Fruit fly (Drosophila melanogaster) whole organism, wandering third instar larva: ENCODE results near the gene CRMP.

Experiments used
- Abd-B ChIP-seq: fragments of >200 bp; optimal IDR thresholded peaks from 2 replicates; lab custom pipeline; 2017; ENCODE audit warnings: missing biosample characterization, missing genetic modification characterization
- CG32264 ChIP-seq: fragments of 200-800 bp; sonication (Bioruptor generic); optimal IDR thresholded peaks from 2 replicates; lab custom pipeline; 2016; ENCODE audit warnings: missing biosample characterization, missing genetic modification characterization
- CG9705 ChIP-seq: fragments of 200-800 bp; sonication (Bioruptor generic); optimal IDR thresholded peaks from 2 replicates; lab custom pipeline; 2018; ENCODE audit warnings: missing biosample characterization, mild to moderate bottlenecking, missing genetic modification characterization
- CrebA ChIP-seq: fragments of 200-800 bp; sonication (Bioruptor generic); optimal IDR thresholded peaks from 2 replicates; lab custom pipeline; 2016; ENCODE audit warnings: missing biosample characterization, mild to moderate bottlenecking, missing genetic modification characterization, borderline replicate concordance
- Dfd ChIP-seq: fragments of >200 bp; optimal IDR thresholded peaks from 2 replicates; lab custom pipeline; 2017; ENCODE audit warnings: missing biosample characterization, missing genetic modification characterization
- Dif ChIP-seq: fragments of 200-275, 200-300 bp; sonication (Bioruptor generic); optimal IDR thresholded peaks from 2 replicates; lab custom pipeline; 2018; ENCODE audit warnings: missing biosample characterization, missing genetic modification characterization; ENCODE audit not compliant: partially characterized antibody
- GATAd ChIP-seq: sonication (Bioruptor generic); optimal IDR thresholded peaks from 2 replicates; lab custom pipeline; 2016; ENCODE audit warnings: missing biosample characterization, missing genetic modification characterization
- HLH106 ChIP-seq: fragments of 200-800 bp; optimal IDR thresholded peaks from 3 replicates; lab custom pipeline; 2019; ENCODE audit warnings: missing biosample characterization, mild to moderate bottlenecking, missing genetic modification characterization, moderate library complexity
- Hnf4 ChIP-seq: fragments of 200-800 bp; sonication (Bioruptor generic); optimal IDR thresholded peaks from 2 replicates; lab custom pipeline; 2016; ENCODE audit warnings: missing biosample characterization, mild to moderate bottlenecking, missing genetic modification characterization
- Hr78 ChIP-seq: fragments of >200 bp; optimal IDR thresholded peaks from 2 replicates; lab custom pipeline; 2017; ENCODE audit warnings: missing biosample characterization, missing genetic modification characterization
- Hr83 ChIP-seq: fragments of 200-300 bp; sonication (Bioruptor generic); optimal IDR thresholded peaks from 2 replicates; lab custom pipeline; 2016; ENCODE audit warnings: missing biosample characterization, mild to moderate bottlenecking, missing genetic modification characterization, moderate library complexity; ENCODE audit not compliant: poor library complexity, severe bottlenecking
- Jra ChIP-seq: sonication (Bioruptor generic); optimal IDR thresholded peaks from 2 replicates; lab custom pipeline; 2016; ENCODE audit warnings: missing biosample characterization, missing genetic modification characterization
- Mio ChIP-seq: sonication (Bioruptor generic); optimal IDR thresholded peaks from 2 replicates; lab custom pipeline; 2016; ENCODE audit warnings: missing biosample characterization, missing genetic modification characterization
- Myc ChIP-seq: fragments of >200 bp; optimal IDR thresholded peaks from 2 replicates; lab custom pipeline; 2017
- N ChIP-seq: fragments of >200 bp; optimal IDR thresholded peaks from 2 replicates; lab custom pipeline; 2018; ENCODE audit warnings: missing biosample characterization, missing external identifiers, missing genetic modification characterization
- OdsH ChIP-seq: fragments of 200-800 bp; sonication (Bioruptor generic); optimal IDR thresholded peaks from 2 replicates; lab custom pipeline; 2016; ENCODE audit warnings: missing biosample characterization, mild to moderate bottlenecking, missing genetic modification characterization
- Rel ChIP-seq, 2 experiments: fragments of 200-800 bp; sonication (Bioruptor generic) in 1 of 2; optimal IDR thresholded peaks; 2 replicates in 1 of 2; 3 replicates in 1 of 2; lab custom pipeline; 2016 to 2019; ENCODE audit warnings: mild to moderate bottlenecking in 2 of 2, missing biosample characterization in 2 of 2, missing genetic modification characterization in 2 of 2, moderate library complexity in 1 of 2
- Sp1 ChIP-seq: fragments of 200-800 bp; sonication (Bioruptor generic); optimal IDR thresholded peaks from 3 replicates; lab custom pipeline; 2019; ENCODE audit warnings: missing biosample characterization, mild to moderate bottlenecking, missing genetic modification characterization, moderate library complexity
- Vsx2 ChIP-seq: fragments of 200-300, 225-300 bp; sonication (Bioruptor generic); optimal IDR thresholded peaks from 2 replicates; lab custom pipeline; 2018; ENCODE audit warnings: missing biosample characterization, missing genetic modification characterization; ENCODE audit not compliant: partially characterized antibody
- br ChIP-seq: fragments of 200-800 bp; sonication (Bioruptor generic); optimal IDR thresholded peaks from 2 replicates; lab custom pipeline; 2016; ENCODE audit warnings: missing biosample characterization, missing genetic modification characterization
- brk ChIP-seq: fragments of 200-800 bp; sonication (Bioruptor generic); optimal IDR thresholded peaks from 2 replicates; lab custom pipeline; 2016; ENCODE audit warnings: missing biosample characterization, mild to moderate bottlenecking, missing genetic modification characterization
- dl ChIP-seq, 2 experiments: fragments of 175-275, 200-275 bp in 1 of 2; fragments of 200-275 bp in 1 of 2; sonication (Bioruptor generic); optimal IDR thresholded peaks; lab custom pipeline; 2018; ENCODE audit warnings: mild to moderate bottlenecking in 2 of 2, missing biosample characterization in 2 of 2, missing genetic modification characterization in 2 of 2, moderate library complexity in 2 of 2; ENCODE audit not compliant: partially characterized antibody in 2 of 2, insufficient read depth in 1 of 2
- dmrt93B ChIP-seq: fragments of 200-800 bp; sonication (Bioruptor generic); optimal IDR thresholded peaks from 2 replicates; lab custom pipeline; 2018; ENCODE audit warnings: missing biosample characterization, mild to moderate bottlenecking, missing genetic modification characterization
- dsf ChIP-seq: sonication (Bioruptor generic); optimal IDR thresholded peaks from 2 replicates; lab custom pipeline; 2016; ENCODE audit warnings: missing biosample characterization, missing genetic modification characterization, borderline replicate concordance
- ey ChIP-seq: fragments of 200-800 bp; sonication (Bioruptor generic); optimal IDR thresholded peaks from 2 replicates; lab custom pipeline; 2016; ENCODE audit warnings: missing biosample characterization, missing genetic modification characterization
- foxo ChIP-seq, 2 experiments: fragments of 200-800 bp; sonication (Bioruptor generic); optimal IDR thresholded peaks; 2 replicates in 1 of 2; 3 replicates in 1 of 2; lab custom pipeline; 2016 to 2017; ENCODE audit warnings: missing biosample characterization in 2 of 2, missing genetic modification characterization in 2 of 2
- fru ChIP-seq: fragments of 200-800 bp; sonication (Bioruptor generic); optimal IDR thresholded peaks from 3 replicates; lab custom pipeline; 2016; ENCODE audit warnings: missing biosample characterization, mild to moderate bottlenecking, missing genetic modification characterization
- h ChIP-seq: fragments of 200-800 bp; sonication (Bioruptor generic); optimal IDR thresholded peaks from 3 replicates; lab custom pipeline; 2016; ENCODE audit warnings: missing biosample characterization, mild to moderate bottlenecking, missing genetic modification characterization
- jim ChIP-seq: fragments of 175-275, 200-325 bp; sonication (Bioruptor generic); optimal IDR thresholded peaks from 2 replicates; lab custom pipeline; 2016; ENCODE audit warnings: missing biosample characterization, mild to moderate bottlenecking, missing genetic modification characterization
- lola ChIP-seq: fragments of >200 bp; optimal IDR thresholded peaks from 2 replicates; lab custom pipeline; 2017; ENCODE audit warnings: missing biosample characterization, missing genetic modification characterization
- pan ChIP-seq: fragments of >200 bp; optimal IDR thresholded peaks from 2 replicates; lab custom pipeline; 2017
- psq ChIP-seq: fragments of 200-800 bp; sonication (Bioruptor generic); optimal IDR thresholded peaks from 3 replicates; lab custom pipeline; 2017; ENCODE audit warnings: missing biosample characterization, mild to moderate bottlenecking, missing genetic modification characterization, moderate library complexity
- rgr ChIP-seq: fragments of 200-800 bp; sonication (Bioruptor generic); optimal IDR thresholded peaks from 3 replicates; lab custom pipeline; 2016; ENCODE audit warnings: missing biosample characterization, mild to moderate bottlenecking, missing genetic modification characterization
- sage ChIP-seq: fragments of 200-800 bp; sonication (Bioruptor generic); optimal IDR thresholded peaks from 2 replicates; lab custom pipeline; 2016; ENCODE audit warnings: missing biosample characterization, mild to moderate bottlenecking, missing genetic modification characterization
- sv ChIP-seq: fragments of 200-800 bp; sonication (Bioruptor generic); optimal IDR thresholded peaks from 3 replicates; lab custom pipeline; 2016; ENCODE audit warnings: missing biosample characterization, missing genetic modification characterization
- tai ChIP-seq: sonication (Bioruptor generic); optimal IDR thresholded peaks from 2 replicates; lab custom pipeline; 2016; ENCODE audit warnings: missing biosample characterization, missing genetic modification characterization
- usp ChIP-seq: fragments of >200 bp; optimal IDR thresholded peaks from 2 replicates; lab custom pipeline; 2017; ENCODE audit warnings: missing biosample characterization, missing genetic modification characterization
- woc ChIP-seq: sonication (Bioruptor generic); optimal IDR thresholded peaks from 2 replicates; lab custom pipeline; 2016; ENCODE audit warnings: missing biosample characterization, mild to moderate bottlenecking, missing genetic modification characterization

Gene CRMP

dm6 chr3R:5600361-5601043 lies 29.6 kb downstream of the CRMP start (continued):
- no peak for TF ChIP-seq CG9705

- no peak for TF ChIP-seq jim (GFP tag; lab: Kevin White, UChicago)
- TF ChIP-seq HLH106 (tag; lab: Kevin White, UChicago) = peak; percentile 64
- TF ChIP-seq Myc (lab: Kevin White, UChicago) = no peak
- no peak for TF ChIP-seq sage (GFP tag; lab: Kevin White, UChicago)
- TF ChIP-seq CG9705 = peak; percentile 40
- no peak for TF ChIP-seq CrebA (GFP tag; lab: Kevin White, UChicago)
- no peak for TF ChIP-seq CG32264 (GFP tag; lab: Kevin White, UChicago)
- TF ChIP-seq dmrt93B (GFP tag; lab: Kevin White, UChicago) = no peak
- peak; percentile 56 for TF ChIP-seq OdsH (GFP tag; lab: Kevin White, UChicago)
- TF ChIP-seq N = no peak
- peak; percentile 64 for TF ChIP-seq Sp1 (GFP tag; lab: Kevin White, UChicago)
- TF ChIP-seq Hr83 = peak; percentile 68
- no peak for TF ChIP-seq Abd-B (GFP tag; lab: Kevin White, UChicago)
- peak; percentile 50 for TF ChIP-seq sv (GFP tag; lab: Kevin White, UChicago)
- TF ChIP-seq br (GFP tag; lab: Kevin White, UChicago) = peak; percentile 72
- TF ChIP-seq tai (GFP tag; lab: Kevin White, UChicago) = no peak
- TF ChIP-seq Dif (GFP tag; lab: Kevin White, UChicago) = peak; percentile 33
- TF ChIP-seq ey (GFP tag; lab: Kevin White, UChicago) = peak; percentile 63
- TF ChIP-seq Jra (GFP tag; lab: Kevin White, UChicago) = no peak
- TF ChIP-seq h (GFP tag; lab: Kevin White, UChicago) = peak; percentile 60
- TF ChIP-seq dsf (GFP tag; lab: Kevin White, UChicago) = peak; percentile 58
- TF ChIP-seq woc (GFP tag; lab: Kevin White, UChicago) = peak; percentile 46
- no peak for TF ChIP-seq brk
- TF ChIP-seq fru (GFP tag; lab: Kevin White, UChicago) = peak; percentile 69
- TF ChIP-seq foxo (GFP tag; optimal IDR thresholded peaks at IDR 0.05; lab: Kevin White, UChicago) = peak in 1 of 2 experiments; percentile 77
- TF ChIP-seq Dfd (GFP tag; lab: Kevin White, UChicago) = no peak
- TF ChIP-seq Hnf4 = peak; percentile 71
- TF ChIP-seq Hr78 (GFP tag; lab: Kevin White, UChicago) = no peak
- TF ChIP-seq dl (GFP tag; optimal IDR thresholded peaks at IDR 0.05; lab: Kevin White, UChicago; ENCODE audit: insufficient read depth in 1 of 2, partially characterized antibody in 2 of 2) = no peak
- no peak for TF ChIP-seq GATAd
- TF ChIP-seq Mio = no peak
- TF ChIP-seq psq = no peak
- TF ChIP-seq lola (GFP tag; lab: Kevin White, UChicago) = no peak
- TF ChIP-seq rgr (GFP tag; lab: Kevin White, UChicago) = peak; percentile 69
- TF ChIP-seq Vsx2 (GFP tag; lab: Kevin White, UChicago) = no peak
- no peak for TF ChIP-seq usp (GFP tag; lab: Kevin White, UChicago)
- TF ChIP-seq Rel (GFP tag; optimal IDR thresholded peaks at IDR 0.05; lab: Kevin White, UChicago) = peak; percentile 42
- TF ChIP-seq Rel (tag; optimal IDR thresholded peaks at IDR 0.05; lab: Kevin White, UChicago) = peak; percentile 17
- no peak for TF ChIP-seq pan (lab: Kevin White, UChicago)
Measured at dm6 chr3R:5601044-5601523, 30.2 kb downstream of the CRMP start, which contains the start of the genes kra and SecS. kra (minus strand) TSS chr3R:5601136. SecS (plus strand) TSS chr3R:5601433.
